Fruit fly (Drosophila melanogaster): ENCODE measurements around the gene CG33644.

DNA sequence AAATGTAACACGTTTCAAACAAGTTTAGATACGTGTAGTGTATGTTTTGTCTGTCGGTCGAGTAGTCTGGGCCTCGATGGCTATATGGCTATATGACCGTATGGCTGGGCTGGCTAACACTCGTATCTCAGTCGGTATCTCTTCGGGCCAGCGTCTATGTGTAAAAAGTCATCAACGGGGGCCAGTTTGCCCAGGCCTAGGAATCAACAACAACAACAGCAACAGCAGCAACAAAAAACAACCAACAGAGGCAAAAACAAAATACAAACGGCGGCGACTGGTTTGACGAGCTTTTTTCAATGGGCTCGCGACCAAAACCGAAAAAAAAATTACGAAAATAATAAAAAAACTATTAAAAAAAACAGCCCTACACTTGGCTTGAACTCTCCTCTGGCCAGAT, 13.8 kb downstream of the CG33644 start:
- no peak for TF ChIP-seq lilli (GFP tag; optimal IDR thresholded peaks at IDR 0.05)
- no peak for TF ChIP-seq CG4707 (GFP tag; optimal IDR thresholded peaks at IDR 0.05)
- TF ChIP-seq Atf6 (GFP tag; IDR thresholded peaks at IDR 0.05): no peak
- TF ChIP-seq Sox102F (GFP tag; optimal IDR thresholded peaks at IDR 0.05): no peak

All from whole organism, embryonic.